Fruit fly (Drosophila melanogaster) whole organism, prepupa: ENCODE measurements around the gene pum.
A peak's percentile ranks its signal among the peaks of the same experiment; 100 is the strongest.

Experiments used
- Blimp-1 ChIP-seq: fragments of 200-800 bp; sonication (Bioruptor generic); optimal IDR thresholded peaks from 3 replicates; lab custom pipeline; 2017; ENCODE audit warnings: missing biosample characterization, missing genetic modification characterization, mild to moderate bottlenecking, moderate library complexity, missing genetic modification reagents
- CG10631 ChIP-seq: fragments of 200-800 bp; sonication (Bioruptor generic); optimal IDR thresholded peaks from 2 replicates; lab custom pipeline; 2016; ENCODE audit warnings: missing biosample characterization, missing genetic modification characterization
- CG11294 ChIP-seq: fragments of 200-800 bp; sonication (Bioruptor generic); IDR thresholded peaks from 2 replicates; pipeline ENCODE4 v1.3.6; 2022; ENCODE audit warnings: missing biosample characterization, missing genetic modification characterization
- CG15336 ChIP-seq: fragments of 200-800 bp; sonication (Bioruptor generic); IDR thresholded peaks from 2 replicates; pipeline ENCODE4 v1.3.6; 2022; ENCODE audit warnings: missing biosample characterization, missing genetic modification characterization
- CG1621 ChIP-seq: fragments of 200-800 bp; sonication (Bioruptor generic); optimal IDR thresholded peaks from 3 replicates; lab custom pipeline; 2018; ENCODE audit warnings: missing biosample characterization, mild to moderate bottlenecking, missing genetic modification characterization
- CG16779 ChIP-seq: fragments of 200-800 bp; sonication (Bioruptor generic); optimal IDR thresholded peaks from 3 replicates; lab custom pipeline; 2017; ENCODE audit warnings: missing biosample characterization, mild to moderate bottlenecking, missing genetic modification characterization
- CG3032 ChIP-seq: fragments of 200-800 bp; optimal IDR thresholded peaks from 2 replicates; lab custom pipeline; 2019; ENCODE audit warnings: missing biosample characterization, mild to moderate bottlenecking, missing genetic modification characterization, moderate library complexity
- CG31627 ChIP-seq: fragments of 200-800 bp; sonication (Bioruptor generic); optimal IDR thresholded peaks from 3 replicates; lab custom pipeline; 2016; ENCODE audit warnings: missing biosample characterization, missing genetic modification characterization
- CG32006 ChIP-seq: fragments of 200-800 bp; sonication (Bioruptor generic); optimal IDR thresholded peaks from 3 replicates; lab custom pipeline; 2017; ENCODE audit warnings: missing biosample characterization, mild to moderate bottlenecking, missing genetic modification characterization
- CG3919 ChIP-seq: fragments of 200-800 bp; sonication (Bioruptor generic); optimal IDR thresholded peaks from 3 replicates; lab custom pipeline; 2016; ENCODE audit warnings: missing biosample characterization, missing genetic modification characterization
- CG6792 ChIP-seq: fragments of 200-800 bp; sonication (Bioruptor generic); optimal IDR thresholded peaks from 3 replicates; lab custom pipeline; 2016; ENCODE audit warnings: missing biosample characterization, missing genetic modification characterization
- CG6854 ChIP-seq: fragments of 200-800 bp; sonication (Bioruptor generic); optimal IDR thresholded peaks from 2 replicates; lab custom pipeline; 2017; ENCODE audit warnings: missing biosample characterization, mild to moderate bottlenecking, missing genetic modification characterization
- CG7368 ChIP-seq: fragments of 200-800 bp; sonication (Bioruptor generic); optimal IDR thresholded peaks from 3 replicates; lab custom pipeline; 2016; ENCODE audit warnings: missing biosample characterization, missing genetic modification characterization
- CG8632 ChIP-seq: fragments of 200-800 bp; sonication (Bioruptor generic); optimal IDR thresholded peaks from 3 replicates; lab custom pipeline; 2016; ENCODE audit warnings: missing biosample characterization, missing genetic modification characterization
- Eip75B ChIP-seq: fragments of 200-800 bp; sonication (Bioruptor generic); optimal IDR thresholded peaks from 3 replicates; lab custom pipeline; 2016; ENCODE audit warnings: missing biosample characterization, missing genetic modification characterization
- Eip78C ChIP-seq: fragments of 200-800 bp; sonication (Bioruptor generic); peaks from one replicate; lab custom pipeline; 2016; ENCODE audit warnings: missing biosample characterization, missing genetic modification characterization
- Eip93F ChIP-seq: fragments of 200-800 bp; sonication (Bioruptor generic); optimal IDR thresholded peaks from 2 replicates; lab custom pipeline; 2016; ENCODE audit warnings: missing biosample characterization, mild to moderate bottlenecking, missing genetic modification characterization
- Ets21C ChIP-seq: fragments of 200-800 bp; sonication (Bioruptor generic); optimal IDR thresholded peaks from 3 replicates; lab custom pipeline; 2016; ENCODE audit warnings: missing biosample characterization, missing genetic modification characterization
- Ets96B ChIP-seq: fragments of 200-800 bp; optimal IDR thresholded peaks from 2 replicates; lab custom pipeline; 2019; ENCODE audit warnings: missing biosample characterization, mild to moderate bottlenecking, missing genetic modification characterization, moderate library complexity
- Gug ChIP-seq: fragments of 200-800 bp; sonication (Bioruptor generic); IDR thresholded peaks from 2 replicates; pipeline ENCODE4 v1.3.6; 2022; ENCODE audit warnings: missing biosample characterization, missing genetic modification characterization
- Hr38 ChIP-seq: sonication (Bioruptor generic); optimal IDR thresholded peaks from 2 replicates; lab custom pipeline; 2016; ENCODE audit warnings: missing biosample characterization, missing genetic modification characterization
- Hr39 ChIP-seq: fragments of 200-800 bp; sonication (Bioruptor generic); optimal IDR thresholded peaks from 2 replicates; lab custom pipeline; 2016; ENCODE audit warnings: missing biosample characterization, missing genetic modification characterization
- Hr4 ChIP-seq: fragments of 200-800 bp; sonication (Bioruptor generic); optimal IDR thresholded peaks from 3 replicates; lab custom pipeline; 2016; ENCODE audit warnings: missing biosample characterization, missing genetic modification characterization
- OdsH ChIP-seq: fragments of 200-800 bp; sonication (Bioruptor generic); optimal IDR thresholded peaks from 3 replicates; lab custom pipeline; 2016; ENCODE audit warnings: missing biosample characterization, missing genetic modification characterization
- Smox ChIP-seq: fragments of 200-800 bp; sonication (Bioruptor generic); optimal IDR thresholded peaks from 3 replicates; lab custom pipeline; 2016; ENCODE audit warnings: missing biosample characterization, missing genetic modification characterization
- Sox102F ChIP-seq: fragments of 200-800 bp; sonication (Bioruptor generic); optimal IDR thresholded peaks from 2 replicates; lab custom pipeline; 2016; ENCODE audit warnings: missing biosample characterization, mild to moderate bottlenecking, missing genetic modification characterization
- Sox14 ChIP-seq: fragments of 200-800 bp; sonication (Bioruptor generic); optimal IDR thresholded peaks from 3 replicates; lab custom pipeline; 2016; ENCODE audit warnings: missing biosample characterization, missing genetic modification characterization
- Sox15 ChIP-seq: fragments of 200-800 bp; sonication (Bioruptor generic); optimal IDR thresholded peaks from 3 replicates; lab custom pipeline; 2016; ENCODE audit warnings: missing biosample characterization, missing genetic modification characterization
- achi ChIP-seq: fragments of 200-800 bp; sonication (Bioruptor generic); optimal IDR thresholded peaks from 3 replicates; lab custom pipeline; 2016; ENCODE audit warnings: missing biosample characterization, missing genetic modification characterization
- acj6 ChIP-seq: fragments of 200-800 bp; sonication (Bioruptor generic); optimal IDR thresholded peaks from 3 replicates; lab custom pipeline; 2016; ENCODE audit warnings: missing biosample characterization, missing genetic modification characterization
- dsx ChIP-seq: fragments of 200-800 bp; optimal IDR thresholded peaks from 3 replicates; lab custom pipeline; 2019; ENCODE audit warnings: missing biosample characterization, mild to moderate bottlenecking, missing genetic modification characterization, moderate library complexity; ENCODE audit not compliant: poor library complexity, severe bottlenecking
- eg ChIP-seq: fragments of 200-800 bp; sonication (Bioruptor generic); IDR thresholded peaks from 3 replicates; pipeline ENCODE4 v1.3.6; 2022; ENCODE audit warnings: missing biosample characterization, missing genetic modification characterization
- esn ChIP-seq: fragments of 200-800 bp; sonication (Bioruptor generic); optimal IDR thresholded peaks from 2 replicates; lab custom pipeline; 2016; ENCODE audit warnings: missing biosample characterization, mild to moderate bottlenecking, missing genetic modification characterization, moderate library complexity
- fd59A ChIP-seq: fragments of 200-800 bp; sonication (Bioruptor generic); optimal IDR thresholded peaks from 2 replicates; lab custom pipeline; 2017; ENCODE audit warnings: missing biosample characterization, mild to moderate bottlenecking, missing genetic modification characterization, missing genetic modification reagents
- fd85E ChIP-seq: fragments of 200-800 bp; sonication (Bioruptor generic); optimal IDR thresholded peaks from 3 replicates; lab custom pipeline; 2016; ENCODE audit warnings: missing biosample characterization, missing genetic modification characterization
- lz ChIP-seq: fragments of 200-800 bp; sonication (Bioruptor generic); optimal IDR thresholded peaks from 3 replicates; lab custom pipeline; 2016; ENCODE audit warnings: missing biosample characterization, missing genetic modification characterization
- pdm3 ChIP-seq: fragments of 200-800 bp; sonication (Bioruptor generic); optimal IDR thresholded peaks from 3 replicates; lab custom pipeline; 2016; ENCODE audit warnings: missing biosample characterization, missing genetic modification characterization
- salr ChIP-seq, 2 experiments: fragments of 200-800 bp; sonication (Bioruptor generic); optimal IDR thresholded peaks; 3 replicates each; lab custom pipeline; 2016 to 2018; ENCODE audit warnings: missing biosample characterization in 2 of 2, missing genetic modification characterization in 2 of 2, mild to moderate bottlenecking in 1 of 2
- spab ChIP-seq: fragments of 200-800 bp; sonication (Bioruptor generic); optimal IDR thresholded peaks from 2 replicates; lab custom pipeline; 2017; ENCODE audit warnings: missing biosample characterization, mild to moderate bottlenecking, missing genetic modification characterization, missing genetic modification reagents
- svp ChIP-seq: fragments of 200-800 bp; sonication (Bioruptor generic); peaks from one replicate; lab custom pipeline; 2016; ENCODE audit warnings: missing biosample characterization, missing genetic modification characterization

pum gene

DNA sequence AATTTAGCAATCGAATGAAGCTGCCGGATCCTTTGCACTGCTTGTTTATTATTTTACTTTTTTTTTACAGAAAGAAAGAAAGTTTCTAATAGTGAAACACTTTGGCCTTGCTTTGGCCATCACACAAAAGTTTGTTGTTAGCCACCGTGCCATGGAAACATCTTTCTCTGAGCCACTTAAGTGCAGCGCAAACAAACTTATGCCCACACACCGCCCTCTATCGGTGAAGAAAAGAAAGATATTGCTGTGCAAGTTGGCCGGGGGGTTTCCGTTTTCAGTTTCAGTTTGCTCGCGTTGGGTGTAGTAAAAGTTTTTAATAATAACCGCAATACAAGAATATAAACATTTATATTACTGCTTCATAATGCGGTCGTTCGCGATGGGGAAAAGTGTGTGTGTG lies 41.7 kb downstream of the pum start:
- no peak for TF ChIP-seq pdm3 (GFP tag; lab: Kevin White, UChicago)
- no peak for TF ChIP-seq Sox15 (GFP tag; lab: Kevin White, UChicago)
- no peak for TF ChIP-seq Smox (GFP tag; lab: Kevin White, UChicago)
- TF ChIP-seq CG11294 (GFP tag; lab: Robert Waterston, UW), result no peak
- TF ChIP-seq CG3032 (tag; lab: Kevin White, UChicago), result no peak
- no peak for TF ChIP-seq fd85E (GFP tag; lab: Kevin White, UChicago)
- TF ChIP-seq CG8632 (GFP tag; lab: Kevin White, UChicago), result no peak
- no peak for TF ChIP-seq Ets96B (tag; lab: Kevin White, UChicago)
- no peak for TF ChIP-seq Eip93F (GFP tag; lab: Kevin White, UChicago)
- no peak for TF ChIP-seq CG16779
- no peak for TF ChIP-seq Hr39
- TF ChIP-seq fd59A (GFP tag; lab: Kevin White, UChicago), result no peak
- TF ChIP-seq CG15336 (GFP tag; lab: Robert Waterston, UW), result no peak
- no peak for TF ChIP-seq svp (GFP tag; lab: Kevin White, UChicago)
- no peak for TF ChIP-seq salr (GFP tag; optimal IDR thresholded peaks at IDR 0.05; lab: Kevin White, UChicago)
- TF ChIP-seq Eip75B, result no peak
- TF ChIP-seq CG7368, result no peak
- TF ChIP-seq Gug, result no peak
- TF ChIP-seq CG31627 (GFP tag; lab: Kevin White, UChicago), result no peak
- no peak for TF ChIP-seq Hr38

DNA sequence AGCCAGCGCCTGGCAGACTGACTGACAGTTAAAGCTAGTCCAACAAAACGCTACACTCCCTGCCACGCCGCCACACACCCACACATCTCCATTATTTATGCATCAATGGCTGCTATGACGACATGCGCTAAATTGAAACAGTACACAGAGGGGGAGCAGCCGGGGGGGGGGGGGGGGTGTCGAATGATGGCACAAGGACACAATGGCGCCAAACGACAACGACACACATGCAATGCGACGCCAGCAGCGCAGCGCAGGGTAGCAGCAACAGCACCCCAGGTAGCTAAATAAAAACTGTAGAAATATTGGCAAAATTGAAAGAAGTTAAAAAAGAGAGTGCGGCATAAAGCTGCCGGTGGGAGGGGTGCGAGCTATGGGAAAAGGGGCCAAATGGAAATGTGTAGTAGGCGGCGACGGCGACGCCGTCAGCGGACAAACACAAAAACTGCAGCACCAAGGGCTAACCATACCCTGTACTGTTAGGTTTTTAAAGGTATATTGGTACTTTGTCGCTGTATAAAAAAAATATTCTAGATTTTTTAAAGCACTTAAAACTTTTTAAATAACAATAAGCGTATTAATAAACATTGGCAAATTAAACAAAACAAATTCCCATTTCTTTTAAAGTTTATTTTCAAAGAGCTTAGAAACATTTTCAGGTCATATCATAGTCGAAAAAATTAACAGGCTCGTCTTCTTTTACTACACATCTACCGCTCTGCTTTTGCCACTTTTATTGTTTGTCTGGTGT lies 47.4 kb downstream of the pum start:
- peak; percentile 35 for TF ChIP-seq achi (GFP tag; lab: Kevin White, UChicago)
- no peak for TF ChIP-seq Gug
- no peak for TF ChIP-seq CG1621 (tag; lab: Kevin White, UChicago)
- TF ChIP-seq CG6792 (GFP tag; lab: Kevin White, UChicago), result no peak
- TF ChIP-seq Smox (GFP tag; lab: Kevin White, UChicago), result no peak
- TF ChIP-seq salr (GFP tag; optimal IDR thresholded peaks at IDR 0.05; lab: Kevin White, UChicago), result peak in 1 of 2 experiments; percentile 22
- TF ChIP-seq CG32006, result peak; percentile 45
- no peak for TF ChIP-seq spab (GFP tag; lab: Kevin White, UChicago)
- no peak for TF ChIP-seq CG8632 (GFP tag; lab: Kevin White, UChicago)
- peak; percentile 2 for TF ChIP-seq Ets96B (tag; lab: Kevin White, UChicago)
- TF ChIP-seq Eip75B, result no peak
- TF ChIP-seq Sox14, result no peak
- no peak for TF ChIP-seq lz (GFP tag; lab: Kevin White, UChicago)
- TF ChIP-seq CG11294 (GFP tag; lab: Robert Waterston, UW), result no peak
- no peak for TF ChIP-seq CG6854
- TF ChIP-seq svp (GFP tag; lab: Kevin White, UChicago), result peak; percentile 72
- no peak for TF ChIP-seq fd59A (GFP tag; lab: Kevin White, UChicago)
- peak; percentile 28 for TF ChIP-seq OdsH
- peak; percentile 34 for TF ChIP-seq CG10631 (GFP tag; lab: Kevin White, UChicago)
- peak; percentile 30 for TF ChIP-seq Hr4 (GFP tag; lab: Kevin White, UChicago)
- no peak for TF ChIP-seq Sox102F
- no peak for TF ChIP-seq Sox15 (GFP tag; lab: Kevin White, UChicago)
- peak; percentile 4 for TF ChIP-seq acj6 (GFP tag; lab: Kevin White, UChicago)
- TF ChIP-seq dsx (GFP tag; lab: Kevin White, UChicago), result peak; percentile 6
- peak; percentile 80 for TF ChIP-seq Eip78C (GFP tag; lab: Kevin White, UChicago)
- no peak for TF ChIP-seq esn
- no peak for TF ChIP-seq Hr39
- no peak for TF ChIP-seq Ets21C (GFP tag; lab: Kevin White, UChicago)
- TF ChIP-seq eg (GFP tag; lab: Robert Waterston, UW), result no peak

DNA sequence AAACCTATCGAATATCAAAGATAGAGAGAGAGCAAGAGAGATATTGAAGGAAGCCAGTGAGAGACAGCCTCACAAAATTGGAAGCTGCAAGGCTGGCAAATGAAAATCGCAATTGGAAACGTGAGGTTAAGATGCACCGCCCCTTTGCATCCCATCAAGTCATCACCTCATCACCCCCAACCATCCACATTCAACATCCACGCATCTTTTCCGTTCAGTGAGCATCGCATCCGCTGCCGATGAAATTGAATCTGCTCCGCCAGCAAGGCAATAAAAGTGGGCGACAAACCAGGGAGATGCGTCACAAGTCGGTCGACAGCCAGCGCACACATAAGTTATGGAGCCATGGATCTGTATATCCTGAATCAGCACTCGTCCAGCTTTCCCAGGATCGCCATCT lies 60.3 kb downstream of the pum start, which contains the start of gene CG11997:
CG11997 (plus strand) TSS at position 301 of the 400 bp plus-strand sequence.
- no peak for TF ChIP-seq spab (GFP tag; lab: Kevin White, UChicago)
- TF ChIP-seq CG3032 (tag; lab: Kevin White, UChicago), result no peak
- TF ChIP-seq Blimp-1, result no peak
- TF ChIP-seq achi (GFP tag; lab: Kevin White, UChicago), result no peak
- no peak for TF ChIP-seq CG3919 (GFP tag; lab: Kevin White, UChicago)
